Worm (Caenorhabditis elegans) whole organism, L2 larva: ENCODE measurements around the gene C47A4.3.

ENCODE experiments used
- Y55F3AM.14 ChIP-seq: fragments of 200-800 bp; sonication (Bioruptor generic); optimal IDR thresholded peaks from 2 replicates; lab custom pipeline; 2018; ENCODE audit warnings: mild to moderate bottlenecking, missing genetic modification characterization, missing compliant biosample characterization
- alr-1 ChIP-seq: fragments of 150-350 bp; optimal IDR thresholded peaks from 2 replicates; lab custom pipeline; 2014; ENCODE audit warnings: missing biosample characterization, missing genetic modification characterization
- egl-27 ChIP-seq: sonication (generic microtip); optimal IDR thresholded peaks from 3 replicates; lab custom pipeline; 2017; ENCODE audit warnings: missing biosample characterization, missing genetic modification reagents, missing genetic modification characterization
- nhr-10 ChIP-seq: sonication (generic microtip); optimal IDR thresholded peaks from 2 replicates; lab custom pipeline; 2017; ENCODE audit warnings: missing biosample characterization, missing genetic modification characterization
- nhr-11 ChIP-seq: fragments of 150-350 bp; optimal IDR thresholded peaks from 2 replicates; lab custom pipeline; 2014; ENCODE audit warnings: missing biosample characterization, missing genetic modification characterization
- nhr-21 ChIP-seq: fragments of 150-350 bp; optimal IDR thresholded peaks from 2 replicates; lab custom pipeline; 2014; ENCODE audit warnings: missing biosample characterization, missing genetic modification characterization
- nhr-237 ChIP-seq: fragments of 150-350 bp; optimal IDR thresholded peaks from 2 replicates; lab custom pipeline; 2014; ENCODE audit warnings: missing biosample characterization, missing genetic modification characterization
- sma-9 ChIP-seq, 2 experiments: fragments of 150-350 bp in 1 of 2; sonication (generic microtip) in 1 of 2; optimal IDR thresholded peaks; 2 replicates each; lab custom pipeline; 2014 to 2016; ENCODE audit warnings: missing genetic modification characterization in 2 of 2, mild to moderate bottlenecking in 1 of 2, missing biosample characterization in 1 of 2, missing compliant biosample characterization in 1 of 2, missing genetic modification reagents in 1 of 2, moderate library complexity in 1 of 2
- snpc-4 ChIP-seq: fragments of 150-350 bp; optimal IDR thresholded peaks from 2 replicates; lab custom pipeline; 2014; ENCODE audit warnings: missing biosample characterization, missing genetic modification characterization
- ztf-11 ChIP-seq: sonication (generic microtip); optimal IDR thresholded peaks from 2 replicates; lab custom pipeline; 2017; ENCODE audit warnings: missing biosample characterization, missing genetic modification characterization

DNA sequence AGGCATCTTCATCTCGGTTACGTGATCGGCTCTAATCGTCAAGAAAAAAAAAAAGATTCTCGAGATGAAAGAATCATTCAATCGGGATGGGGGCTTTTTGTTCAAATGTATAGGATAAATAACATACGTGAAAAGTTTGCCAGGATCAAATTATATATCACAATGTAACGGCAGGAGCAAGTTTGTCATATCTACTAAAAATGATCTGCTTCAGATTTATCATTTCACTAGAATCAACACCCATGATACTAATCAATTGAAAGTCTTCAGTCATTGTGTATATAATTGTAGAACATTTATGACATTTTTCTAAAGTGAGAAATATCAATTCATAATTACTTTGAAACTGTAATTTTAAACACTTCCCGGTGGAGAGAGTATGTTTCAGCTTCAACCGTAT, 45.2 kb downstream of the C47A4.3 start:
- no peak for TF ChIP-seq nhr-10 (tag; lab: Kevin White, UChicago)
- no peak for TF ChIP-seq nhr-237 (tag; lab: Kevin White, UChicago)
- no peak for TF ChIP-seq Y55F3AM.14 (GFP tag; lab: Kevin White, UChicago)
- TF ChIP-seq nhr-21 (tag; lab: Kevin White, UChicago): no peak
- no peak for TF ChIP-seq sma-9 (GFP tag; optimal IDR thresholded peaks at IDR 0.05; lab: Kevin White, UChicago)
- TF ChIP-seq sma-9 (tag; optimal IDR thresholded peaks at IDR 0.05; lab: Kevin White, UChicago): no peak
- TF ChIP-seq alr-1 (tag; lab: Kevin White, UChicago): no peak
- TF ChIP-seq egl-27 (tag; lab: Kevin White, UChicago): no peak
- no peak for TF ChIP-seq ztf-11 (tag; lab: Kevin White, UChicago)
- no peak for TF ChIP-seq nhr-11 (tag; lab: Kevin White, UChicago)
- no peak for TF ChIP-seq snpc-4 (tag; lab: Kevin White, UChicago)
